Worm (Caenorhabditis elegans): ENCODE results near the gene pxd-1.

ce11 chrIII:4019801-4020200 is 13.9 kb downstream of the pxd-1 start, which contains the start of gene snpc-3.4:
- TF ChIP-seq nhr-2 (tag; optimal IDR thresholded peaks at IDR 0.05), result no peak
- TF ChIP-seq bed-3 (GFP tag; optimal IDR thresholded peaks at IDR 0.05), result no peak
- no peak for TF ChIP-seq flh-1 (GFP tag; optimal IDR thresholded peaks at IDR 0.05)
- TF ChIP-seq ztf-11 (tag; optimal IDR thresholded peaks at IDR 0.05), result no peak
- peak; percentile 37 for TF ChIP-seq pha-4 (tag; optimal IDR thresholded peaks at IDR 0.05)
- TF ChIP-seq ceh-43 (GFP tag; optimal IDR thresholded peaks at IDR 0.05), result no peak
- no peak for TF ChIP-seq snpc-4 (tag; optimal IDR thresholded peaks at IDR 0.05)
- TF ChIP-seq M03D4.4 (tag; optimal IDR thresholded peaks at IDR 0.05), result no peak
- TF ChIP-seq nhr-12 (tag; optimal IDR thresholded peaks at IDR 0.05), result no peak
- no peak for TF ChIP-seq sem-2 (GFP tag; optimal IDR thresholded peaks at IDR 0.05)
- TF ChIP-seq mab-5 (tag; optimal IDR thresholded peaks at IDR 0.05), result no peak
